Worm (Caenorhabditis elegans): ENCODE results near the gene Y57G11C.51.

Gene Y57G11C.51

ce11 chrIV:14764719-14765173 is 9.6 kb downstream of the Y57G11C.51 start (continued):
- TF ChIP-seq nfya-2 (GFP tag; IDR thresholded peaks at IDR 0.05) = 0 out of 2 replicates have a peak, but pooled peaks have one; percentile 43
- TF ChIP-seq ztf-3 (GFP tag; optimal IDR thresholded peaks at IDR 0.05) = no peak
- no peak for TF ChIP-seq ama-1 (optimal IDR thresholded peaks at IDR 0.05)
- TF ChIP-seq ama-1 (GFP tag; optimal IDR thresholded peaks at IDR 0.05) = peak in 1 of 2 experiments; percentile 41
- TF ChIP-seq ztf-26 (tag; optimal IDR thresholded peaks at IDR 0.05) = no peak
- no peak for TF ChIP-seq attf-5 (GFP tag; optimal IDR thresholded peaks at IDR 0.05)
- no peak for TF ChIP-seq nhr-120 (GFP tag; IDR thresholded peaks at IDR 0.05)
- no peak for TF ChIP-seq chd-7 (tag; optimal IDR thresholded peaks at IDR 0.05)
- no peak for TF ChIP-seq hlh-12 (tag; optimal IDR thresholded peaks at IDR 0.05)
- TF ChIP-seq aptf-2 (GFP tag; conservative IDR thresholded peaks at IDR 0.05) = peak; percentile 52; the same call in 1 of the 2 replicates
- peak; percentile 25 for TF ChIP-seq efl-1 (GFP tag; optimal IDR thresholded peaks at IDR 0.05)
- TF ChIP-seq rpc-1 (optimal IDR thresholded peaks at IDR 0.05) = no peak
- TF ChIP-seq rpc-1 (tag; optimal IDR thresholded peaks at IDR 0.05) = peak; percentile 7
- TF ChIP-seq lir-1 (GFP tag; conservative IDR thresholded peaks at IDR 0.05) = peak; percentile 71
- no peak for TF ChIP-seq nfya-1 (tag; optimal IDR thresholded peaks at IDR 0.05; ENCODE audit: borderline replicate concordance, insufficient read depth)
- TF ChIP-seq snpc-1.3 (tag; optimal IDR thresholded peaks at IDR 0.05; ENCODE audit: insufficient read depth) = peak; percentile 95
- TF ChIP-seq atf-7 (tag; optimal IDR thresholded peaks at IDR 0.05) = no peak
- TF ChIP-seq madf-3 (GFP tag; IDR thresholded peaks at IDR 0.05) = 0 out of 2 replicates have a peak, but pooled peaks have one; percentile 45
- TF ChIP-seq ztf-28 (GFP tag; IDR thresholded peaks at IDR 0.05) = peak; percentile 72; the same call in 1 of the 2 replicates
- TF ChIP-seq Y56A3A.18 (GFP tag; IDR thresholded peaks at IDR 0.05) = 0 out of 2 replicates have a peak, but pooled peaks have one; percentile 26
- TF ChIP-seq rcor-1 (GFP tag; IDR thresholded peaks at IDR 0.05) = peak; percentile 88
- TF ChIP-seq lin-40 (tag; optimal IDR thresholded peaks at IDR 0.05) = no peak
- peak; percentile 63; the same call in 1 of the 2 replicates for TF ChIP-seq ceh-91 (GFP tag; IDR thresholded peaks at IDR 0.05)
- no peak for TF ChIP-seq gei-17 (GFP tag; optimal IDR thresholded peaks at IDR 0.05)
- TF ChIP-seq Y53G8AR.9 (GFP tag; conservative IDR thresholded peaks at IDR 0.05) = peak; percentile 71
- peak; percentile 99 for TF ChIP-seq madf-8 (GFP tag; conservative IDR thresholded peaks at IDR 0.05)
- TF ChIP-seq sdz-38 (tag; optimal IDR thresholded peaks at IDR 0.05) = no peak
- no peak for TF ChIP-seq cebp-2 (GFP tag; IDR thresholded peaks at IDR 0.05)
- TF ChIP-seq ceh-40 (GFP tag; IDR thresholded peaks at IDR 0.05) = 0 out of 2 replicates have a peak, but pooled peaks have one; percentile 31
- peak; percentile 98 for TF ChIP-seq xnd-1 (tag; optimal IDR thresholded peaks at IDR 0.05)
- no peak for TF ChIP-seq ceh-58 (GFP tag; IDR thresholded peaks at IDR 0.05)
- no peak for TF ChIP-seq F10E7.11 (tag; optimal IDR thresholded peaks at IDR 0.05)
- peak; percentile 97 for TF ChIP-seq hmg-1.2 (GFP tag; IDR thresholded peaks at IDR 0.05)
- TF ChIP-seq F22D6.2 (tag; optimal IDR thresholded peaks at IDR 0.05) = no peak
- TF ChIP-seq F57A8.1 (GFP tag; optimal IDR thresholded peaks at IDR 0.05) = no peak
- TF ChIP-seq tbp1 (GFP tag; optimal IDR thresholded peaks at IDR 0.05) = peak; percentile 80
- no peak for TF ChIP-seq bed-1 (GFP tag; IDR thresholded peaks at IDR 0.05)
- peak; percentile 100 for TF ChIP-seq madf-6 (GFP tag; IDR thresholded peaks at IDR 0.05)
- peak; percentile 72 for TF ChIP-seq F33H1.4 (GFP tag; IDR thresholded peaks at IDR 0.05)
- no peak for TF ChIP-seq unc-62 (GFP tag; optimal IDR thresholded peaks at IDR 0.05)
- TF ChIP-seq lsl-1 (GFP tag; optimal IDR thresholded peaks at IDR 0.05) = peak; percentile 96
- peak; percentile 71 for TF ChIP-seq F49E8.2 (tag; optimal IDR thresholded peaks at IDR 0.05; ENCODE audit: insufficient read depth)
- TF ChIP-seq K11D2.4 (GFP tag; IDR thresholded peaks at IDR 0.05) = 0 out of 2 replicates have a peak, but pooled peaks have one; percentile 43
- TF ChIP-seq T26A5.8 (tag; optimal IDR thresholded peaks at IDR 0.05) = no peak
- no peak for TF ChIP-seq B0261.1 (tag; optimal IDR thresholded peaks at IDR 0.05)
- no peak for TF ChIP-seq lin-35 (GFP tag; optimal IDR thresholded peaks at IDR 0.05)
- peak; percentile 57 for TF ChIP-seq hsf-1 (GFP tag; IDR thresholded peaks at IDR 0.05)
- TF ChIP-seq ceh-100 (GFP tag; IDR thresholded peaks at IDR 0.05) = peak; percentile 70
- peak; percentile 85 for TF ChIP-seq dox-1 (GFP tag; IDR thresholded peaks at IDR 0.05)
- TF ChIP-seq him-1 (tag; optimal IDR thresholded peaks at IDR 0.05) = peak; percentile 74

Measured in whole organism, young adult.